Fruit fly (Drosophila melanogaster) whole organism, pupa: ENCODE measurements around the gene gdl.

Source experiments
- CG13204 ChIP-seq: fragments of 200-800 bp; sonication (Bioruptor generic); optimal IDR thresholded peaks from 2 replicates; lab custom pipeline; 2018; ENCODE audit warnings: missing biosample characterization, mild to moderate bottlenecking, missing genetic modification characterization, moderate library complexity
- CG14655 ChIP-seq: fragments of 200-800 bp; sonication (Bioruptor generic); optimal IDR thresholded peaks from 3 replicates; lab custom pipeline; 2017; ENCODE audit warnings: mild to moderate bottlenecking, missing biosample characterization, missing genetic modification reagents, missing genetic modification characterization
- CG32121 ChIP-seq: fragments of 200-800 bp; sonication (Bioruptor generic); IDR thresholded peaks from 2 replicates; pipeline ENCODE4 v1.3.6; 2022; ENCODE audit warnings: missing biosample characterization, missing genetic modification characterization
- CG34367 ChIP-seq: fragments of 200-800 bp; sonication (Bioruptor generic); optimal IDR thresholded peaks from 2 replicates; lab custom pipeline; 2018; ENCODE audit warnings: missing biosample characterization, mild to moderate bottlenecking, missing genetic modification characterization
- CG4496 ChIP-seq: fragments of 200-800 bp; sonication (Bioruptor generic); IDR thresholded peaks from 3 replicates; pipeline ENCODE4 v1.3.6; 2022; ENCODE audit warnings: missing biosample characterization, missing genetic modification characterization
- CG8301 ChIP-seq: fragments of 200-800 bp; sonication (Bioruptor generic); optimal IDR thresholded peaks from 2 replicates; lab custom pipeline; 2018; ENCODE audit warnings: missing biosample characterization, mild to moderate bottlenecking, missing genetic modification characterization
- Pif1B ChIP-seq: fragments of 200-800 bp; sonication (Bioruptor generic); optimal IDR thresholded peaks from 3 replicates; lab custom pipeline; 2016; ENCODE audit warnings: missing biosample characterization, missing genetic modification characterization
- gl ChIP-seq: fragments of 200-800 bp; sonication (Bioruptor generic); optimal IDR thresholded peaks from 2 replicates; lab custom pipeline; 2018; ENCODE audit warnings: missing biosample characterization, mild to moderate bottlenecking, missing genetic modification characterization

DNA sequence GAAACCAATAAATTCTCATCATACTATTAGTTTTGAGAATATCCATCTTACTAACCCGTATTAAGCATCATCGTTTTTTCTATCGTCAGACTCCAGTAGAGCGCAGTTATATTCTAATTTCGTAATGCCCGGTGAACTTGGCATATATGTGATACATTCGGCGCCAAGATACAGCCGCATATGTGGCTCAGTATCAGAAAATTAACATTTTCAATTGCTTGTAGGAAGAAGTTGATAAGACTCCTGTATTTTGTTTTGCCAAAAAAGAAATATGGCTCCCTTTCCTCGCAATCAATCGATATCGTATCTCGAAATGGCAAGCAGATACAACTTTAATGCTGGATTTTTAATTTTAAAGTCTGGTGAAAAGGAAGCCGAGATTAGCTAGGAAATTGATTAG is 15.9 kb downstream of the gdl start, which contains the start of gene CG33986:
- TF ChIP-seq CG4496 (GFP tag; lab: Robert Waterston, UW) (no peak), CG32121 (GFP tag; lab: Robert Waterston, UW) (no peak), CG13204 (GFP tag; lab: Kevin White, UChicago) (no peak), Pif1B (no peak), CG34367 (tag; lab: Kevin White, UChicago) (no peak), CG14655 (no peak), gl (tag; lab: Kevin White, UChicago) (no peak), CG8301 (tag; lab: Kevin White, UChicago) (no peak)
